Fruit fly (Drosophila melanogaster) whole organism, prepupa: ENCODE results near the gene GluClalpha.

Experiments used
- CG10631 ChIP-seq: fragments of 200-800 bp; sonication (Bioruptor generic); optimal IDR thresholded peaks from 2 replicates; lab custom pipeline; 2016; ENCODE audit warnings: missing biosample characterization, missing genetic modification characterization
- CG11762 ChIP-seq: fragments of 200-800 bp; sonication (Bioruptor generic); optimal IDR thresholded peaks from 3 replicates; lab custom pipeline; 2016; ENCODE audit warnings: missing biosample characterization, missing genetic modification characterization; ENCODE audit not compliant: insufficient read depth
- CG11902 ChIP-seq: fragments of 200-800 bp; sonication (Bioruptor generic); optimal IDR thresholded peaks from 3 replicates; lab custom pipeline; 2016; ENCODE audit warnings: missing biosample characterization, missing genetic modification characterization
- CG15336 ChIP-seq: fragments of 200-800 bp; sonication (Bioruptor generic); IDR thresholded peaks from 2 replicates; pipeline ENCODE4 v1.3.6; 2022; ENCODE audit warnings: missing biosample characterization, missing genetic modification characterization
- CG1621 ChIP-seq: fragments of 200-800 bp; sonication (Bioruptor generic); optimal IDR thresholded peaks from 3 replicates; lab custom pipeline; 2018; ENCODE audit warnings: missing biosample characterization, mild to moderate bottlenecking, missing genetic modification characterization
- CG31627 ChIP-seq: fragments of 200-800 bp; sonication (Bioruptor generic); optimal IDR thresholded peaks from 3 replicates; lab custom pipeline; 2016; ENCODE audit warnings: missing biosample characterization, missing genetic modification characterization
- CG32006 ChIP-seq: fragments of 200-800 bp; sonication (Bioruptor generic); optimal IDR thresholded peaks from 3 replicates; lab custom pipeline; 2017; ENCODE audit warnings: missing biosample characterization, mild to moderate bottlenecking, missing genetic modification characterization
- CG34406 ChIP-seq: fragments of 200-800 bp; sonication (Bioruptor generic); optimal IDR thresholded peaks from 3 replicates; lab custom pipeline; 2016; ENCODE audit warnings: missing biosample characterization, missing genetic modification characterization
- CG3919 ChIP-seq: fragments of 200-800 bp; sonication (Bioruptor generic); optimal IDR thresholded peaks from 3 replicates; lab custom pipeline; 2016; ENCODE audit warnings: missing biosample characterization, missing genetic modification characterization
- CG6163 ChIP-seq: fragments of 200-800 bp; sonication (Bioruptor generic); IDR thresholded peaks from 3 replicates; pipeline ENCODE4 v1.3.6; 2022; ENCODE audit warnings: missing biosample characterization, missing genetic modification characterization
- CG6276 ChIP-seq: fragments of 200-800 bp; sonication (Bioruptor generic); optimal IDR thresholded peaks from 2 replicates; lab custom pipeline; 2017; ENCODE audit warnings: missing biosample characterization, mild to moderate bottlenecking, missing genetic modification characterization
- CG6792 ChIP-seq: fragments of 200-800 bp; sonication (Bioruptor generic); optimal IDR thresholded peaks from 3 replicates; lab custom pipeline; 2016; ENCODE audit warnings: missing biosample characterization, missing genetic modification characterization
- CG6808 ChIP-seq: fragments of 200-800 bp; sonication (Bioruptor generic); optimal IDR thresholded peaks from 3 replicates; lab custom pipeline; 2017; ENCODE audit warnings: missing biosample characterization, missing genetic modification characterization, mild to moderate bottlenecking, moderate library complexity, missing genetic modification reagents
- CG7368 ChIP-seq: fragments of 200-800 bp; sonication (Bioruptor generic); optimal IDR thresholded peaks from 3 replicates; lab custom pipeline; 2016; ENCODE audit warnings: missing biosample characterization, missing genetic modification characterization
- CG8119 ChIP-seq: fragments of 200-800 bp; sonication (Bioruptor generic); IDR thresholded peaks from 3 replicates; pipeline ENCODE4 v1.3.6; 2022; ENCODE audit warnings: missing biosample characterization, missing genetic modification characterization
- CG8632 ChIP-seq: fragments of 200-800 bp; sonication (Bioruptor generic); optimal IDR thresholded peaks from 3 replicates; lab custom pipeline; 2016; ENCODE audit warnings: missing biosample characterization, missing genetic modification characterization
- CG9139 ChIP-seq: fragments of 200-800 bp; sonication (Bioruptor generic); optimal IDR thresholded peaks from 3 replicates; lab custom pipeline; 2017; ENCODE audit warnings: missing biosample characterization, mild to moderate bottlenecking, missing genetic modification characterization
- Eip75B ChIP-seq: fragments of 200-800 bp; sonication (Bioruptor generic); optimal IDR thresholded peaks from 3 replicates; lab custom pipeline; 2016; ENCODE audit warnings: missing biosample characterization, missing genetic modification characterization
- Eip78C ChIP-seq: fragments of 200-800 bp; sonication (Bioruptor generic); peaks from one replicate; lab custom pipeline; 2016; ENCODE audit warnings: missing biosample characterization, missing genetic modification characterization
- Ets21C ChIP-seq: fragments of 200-800 bp; sonication (Bioruptor generic); optimal IDR thresholded peaks from 3 replicates; lab custom pipeline; 2016; ENCODE audit warnings: missing biosample characterization, missing genetic modification characterization
- Gug ChIP-seq: fragments of 200-800 bp; sonication (Bioruptor generic); IDR thresholded peaks from 2 replicates; pipeline ENCODE4 v1.3.6; 2022; ENCODE audit warnings: missing biosample characterization, missing genetic modification characterization
- Hr38 ChIP-seq: sonication (Bioruptor generic); optimal IDR thresholded peaks from 2 replicates; lab custom pipeline; 2016; ENCODE audit warnings: missing biosample characterization, missing genetic modification characterization
- Hr39 ChIP-seq: fragments of 200-800 bp; sonication (Bioruptor generic); optimal IDR thresholded peaks from 2 replicates; lab custom pipeline; 2016; ENCODE audit warnings: missing biosample characterization, missing genetic modification characterization
- Lpt ChIP-seq: fragments of 200-800 bp; sonication (Bioruptor generic); optimal IDR thresholded peaks from 3 replicates; lab custom pipeline; 2016; ENCODE audit warnings: missing biosample characterization, missing genetic modification characterization
- OdsH ChIP-seq: fragments of 200-800 bp; sonication (Bioruptor generic); optimal IDR thresholded peaks from 3 replicates; lab custom pipeline; 2016; ENCODE audit warnings: missing biosample characterization, missing genetic modification characterization
- Smox ChIP-seq: fragments of 200-800 bp; sonication (Bioruptor generic); optimal IDR thresholded peaks from 3 replicates; lab custom pipeline; 2016; ENCODE audit warnings: missing biosample characterization, missing genetic modification characterization
- cyc ChIP-seq: fragments of 200-800 bp; sonication (Bioruptor generic); optimal IDR thresholded peaks from 3 replicates; lab custom pipeline; 2016; ENCODE audit warnings: missing biosample characterization, missing genetic modification characterization
- dac ChIP-seq: fragments of 200-800 bp; sonication (Bioruptor generic); optimal IDR thresholded peaks from 2 replicates; lab custom pipeline; 2017; ENCODE audit warnings: missing biosample characterization, mild to moderate bottlenecking, missing genetic modification characterization
- esn ChIP-seq: fragments of 200-800 bp; sonication (Bioruptor generic); optimal IDR thresholded peaks from 2 replicates; lab custom pipeline; 2016; ENCODE audit warnings: missing biosample characterization, mild to moderate bottlenecking, missing genetic modification characterization, moderate library complexity
- fd59A ChIP-seq: fragments of 200-800 bp; sonication (Bioruptor generic); optimal IDR thresholded peaks from 2 replicates; lab custom pipeline; 2017; ENCODE audit warnings: missing biosample characterization, mild to moderate bottlenecking, missing genetic modification characterization, missing genetic modification reagents
- fkh ChIP-seq: fragments of 200-800 bp; sonication (Bioruptor generic); optimal IDR thresholded peaks from 3 replicates; lab custom pipeline; 2017; ENCODE audit warnings: missing biosample characterization, mild to moderate bottlenecking, missing genetic modification characterization, moderate library complexity
- lz ChIP-seq: fragments of 200-800 bp; sonication (Bioruptor generic); optimal IDR thresholded peaks from 3 replicates; lab custom pipeline; 2016; ENCODE audit warnings: missing biosample characterization, missing genetic modification characterization
- pdm3 ChIP-seq: fragments of 200-800 bp; sonication (Bioruptor generic); optimal IDR thresholded peaks from 3 replicates; lab custom pipeline; 2016; ENCODE audit warnings: missing biosample characterization, missing genetic modification characterization
- spab ChIP-seq: fragments of 200-800 bp; sonication (Bioruptor generic); optimal IDR thresholded peaks from 2 replicates; lab custom pipeline; 2017; ENCODE audit warnings: missing biosample characterization, mild to moderate bottlenecking, missing genetic modification characterization, missing genetic modification reagents
- ss ChIP-seq, 2 experiments: fragments of 200-800 bp; sonication (Bioruptor generic); optimal IDR thresholded peaks; 2 replicates in 1 of 2; 3 replicates in 1 of 2; lab custom pipeline; 2017 to 2018; ENCODE audit warnings: mild to moderate bottlenecking in 2 of 2, missing biosample characterization in 2 of 2, missing genetic modification characterization in 2 of 2, moderate library complexity in 1 of 2
- svp ChIP-seq: fragments of 200-800 bp; sonication (Bioruptor generic); peaks from one replicate; lab custom pipeline; 2016; ENCODE audit warnings: missing biosample characterization, missing genetic modification characterization
- topi ChIP-seq: fragments of 200-800 bp; sonication (Bioruptor generic); optimal IDR thresholded peaks from 3 replicates; lab custom pipeline; 2016; ENCODE audit warnings: missing biosample characterization, missing genetic modification characterization
- vri ChIP-seq: fragments of 200-800 bp; sonication (Bioruptor generic); optimal IDR thresholded peaks from 3 replicates; lab custom pipeline; 2016; ENCODE audit warnings: missing biosample characterization, mild to moderate bottlenecking, missing genetic modification characterization

Gene GluClalpha

DNA sequence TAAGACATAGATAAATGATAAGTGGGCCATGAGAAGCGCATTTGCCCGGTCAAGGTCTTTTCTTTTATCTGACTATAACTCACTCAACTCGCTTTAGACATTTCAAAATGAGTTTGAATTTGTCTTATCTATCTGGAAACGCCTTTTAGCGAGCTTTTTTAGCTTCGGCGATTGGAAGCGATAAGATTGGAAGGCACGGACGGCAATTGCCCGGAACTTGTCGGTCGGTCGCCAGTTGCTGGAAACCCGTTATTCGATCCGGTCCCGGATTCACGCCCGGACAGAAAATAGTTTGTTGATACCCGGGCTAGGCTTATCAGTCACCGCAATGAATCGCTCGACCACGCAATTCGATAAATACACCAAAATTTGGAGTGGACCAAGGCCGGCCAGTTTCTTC is 52.8 kb downstream of the GluClalpha start, which contains the start of gene Acsx4:
Gene Acsx4 (plus strand): TSS at position 233 of the 400 bp plus-strand sequence.
- TF ChIP-seq Hr39 (no peak), vri (GFP tag; lab: Kevin White, UChicago) (peak; percentile 24)
- TF ChIP-seq, all 60 proteins: peak for 1

DNA sequence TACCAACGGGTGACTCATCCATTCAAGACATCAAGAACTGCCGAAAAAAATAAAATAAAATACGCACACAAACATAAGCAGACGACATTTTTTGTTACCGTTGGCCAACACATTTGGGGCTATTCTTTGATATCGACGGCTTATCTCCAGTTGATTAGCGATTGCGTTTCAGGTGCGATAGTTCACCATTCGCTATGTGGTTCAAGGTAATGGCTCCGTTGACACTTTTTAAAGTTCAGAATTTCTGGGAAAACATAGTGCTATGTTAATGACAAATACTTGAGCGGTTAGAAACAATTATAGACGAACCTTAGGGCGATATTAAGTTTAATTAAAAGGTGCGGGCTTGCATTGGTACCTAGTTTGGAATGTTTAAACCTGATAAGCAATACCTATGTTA is 54.9 kb downstream of the GluClalpha start:
- TF ChIP-seq CG6792, result no peak
- no peak for TF ChIP-seq pdm3 (GFP tag; lab: Kevin White, UChicago)
- TF ChIP-seq Gug (GFP tag; lab: Robert Waterston, UW), result no peak
- TF ChIP-seq CG15336 (GFP tag; lab: Robert Waterston, UW), result no peak
- TF ChIP-seq vri (GFP tag; lab: Kevin White, UChicago), result no peak
- TF ChIP-seq spab (GFP tag; lab: Kevin White, UChicago), result no peak
- no peak for TF ChIP-seq OdsH
- no peak for TF ChIP-seq esn (GFP tag; lab: Kevin White, UChicago)
- TF ChIP-seq CG3919 (GFP tag; lab: Kevin White, UChicago), result no peak
- no peak for TF ChIP-seq CG7368 (GFP tag; lab: Kevin White, UChicago)
- no peak for TF ChIP-seq CG6163 (GFP tag; lab: Robert Waterston, UW)
- TF ChIP-seq CG11762 (GFP tag; lab: Kevin White, UChicago), result no peak
- no peak for TF ChIP-seq Smox (GFP tag; lab: Kevin White, UChicago)
- no peak for TF ChIP-seq CG8632 (GFP tag; lab: Kevin White, UChicago)
- no peak for TF ChIP-seq fkh (GFP tag; lab: Kevin White, UChicago)
- no peak for TF ChIP-seq lz (GFP tag; lab: Kevin White, UChicago)
- no peak for TF ChIP-seq CG32006 (GFP tag; lab: Kevin White, UChicago)
- no peak for TF ChIP-seq Hr38 (GFP tag; lab: Kevin White, UChicago)
- TF ChIP-seq Lpt (GFP tag; lab: Kevin White, UChicago), result no peak

DNA sequence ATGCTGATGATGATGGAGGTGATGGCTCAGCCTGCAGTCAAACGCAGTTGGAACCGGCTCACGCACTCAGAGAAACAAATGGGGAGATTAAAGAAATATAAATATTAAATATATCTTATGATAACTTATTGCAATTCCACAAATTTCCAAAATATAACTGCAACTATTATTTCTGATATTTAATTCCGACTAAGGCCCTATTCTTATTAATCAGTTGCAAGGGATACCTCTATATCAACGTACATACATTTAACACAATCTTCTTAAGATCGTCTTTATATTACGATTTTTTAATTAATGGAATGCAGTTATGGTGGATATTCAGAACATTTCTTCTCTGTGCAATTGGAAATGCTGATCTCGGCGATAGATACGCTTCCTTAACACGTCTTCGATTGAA is 58.3 kb downstream of the GluClalpha start:
- TF ChIP-seq CG8632 (GFP tag; lab: Kevin White, UChicago), result no peak
- no peak for TF ChIP-seq spab (GFP tag; lab: Kevin White, UChicago)
- no peak for TF ChIP-seq Eip78C (GFP tag; lab: Kevin White, UChicago)
- no peak for TF ChIP-seq CG3919 (GFP tag; lab: Kevin White, UChicago)
- TF ChIP-seq Hr38 (GFP tag; lab: Kevin White, UChicago), result no peak
- TF ChIP-seq CG8119 (GFP tag; lab: Robert Waterston, UW), result 0 out of 3 replicates have a peak, but pooled peaks have one; percentile 29
- TF ChIP-seq Lpt (GFP tag; lab: Kevin White, UChicago), result no peak
- TF ChIP-seq topi, result no peak
- no peak for TF ChIP-seq CG1621 (tag; lab: Kevin White, UChicago)
- no peak for TF ChIP-seq ss (GFP tag; optimal IDR thresholded peaks at IDR 0.05; lab: Kevin White, UChicago)
- no peak for TF ChIP-seq fd59A (GFP tag; lab: Kevin White, UChicago)
- TF ChIP-seq Smox (GFP tag; lab: Kevin White, UChicago), result no peak
- peak; percentile 36 for TF ChIP-seq CG6276 (GFP tag; lab: Kevin White, UChicago)
- no peak for TF ChIP-seq CG31627 (GFP tag; lab: Kevin White, UChicago)
- peak; percentile 70 for TF ChIP-seq CG32006 (GFP tag; lab: Kevin White, UChicago)
- no peak for TF ChIP-seq CG6808 (GFP tag; lab: Kevin White, UChicago)

DNA sequence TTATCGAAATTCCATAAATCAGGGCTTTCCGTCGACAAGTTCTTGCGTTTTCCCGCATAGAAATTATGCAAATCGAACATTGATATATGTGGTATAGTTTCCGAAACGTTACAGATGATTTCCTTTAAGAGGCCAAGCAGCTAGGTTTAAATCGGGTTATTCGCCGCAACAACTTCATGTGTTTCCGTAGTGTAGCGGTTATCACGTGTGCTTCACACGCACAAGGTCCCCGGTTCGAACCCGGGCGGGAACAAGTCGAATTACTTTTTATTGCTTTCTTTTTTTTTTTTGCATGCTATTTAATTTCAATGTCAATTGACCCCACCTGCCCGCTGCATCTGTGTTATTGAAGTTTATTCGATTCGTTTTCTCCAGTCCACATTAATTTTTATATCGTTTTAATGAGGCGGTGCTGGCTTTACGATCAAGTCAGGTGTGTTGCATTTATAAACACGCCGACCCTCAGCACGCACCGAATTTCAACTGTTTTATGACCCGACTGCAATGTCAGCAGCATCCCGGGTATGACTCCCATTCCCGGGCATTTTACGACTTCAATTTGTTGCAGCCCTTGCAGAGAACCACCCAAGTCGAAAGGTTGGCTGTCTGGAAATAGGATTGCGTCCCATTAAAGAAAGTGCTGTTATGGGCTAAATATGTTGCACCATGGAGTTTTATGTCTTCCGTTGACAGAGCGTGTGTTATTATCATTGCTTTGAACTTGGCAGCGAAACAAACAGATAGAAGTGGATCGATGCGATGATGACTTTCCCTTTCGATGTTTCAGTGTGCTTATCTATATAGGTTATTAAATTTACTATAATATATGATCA is 59.6 kb downstream of the GluClalpha start:
- TF ChIP-seq pdm3 (GFP tag; lab: Kevin White, UChicago) (no peak), Lpt (GFP tag; lab: Kevin White, UChicago) (no peak), CG15336 (GFP tag; lab: Robert Waterston, UW) (no peak), Hr38 (GFP tag; lab: Kevin White, UChicago) (no peak), vri (GFP tag; lab: Kevin White, UChicago) (no peak), CG32006 (GFP tag; lab: Kevin White, UChicago) (no peak), dac (GFP tag; lab: Kevin White, UChicago) (no peak), svp (GFP tag; lab: Kevin White, UChicago) (no peak), Eip75B (no peak), CG10631 (no peak), CG34406 (GFP tag; lab: Kevin White, UChicago) (no peak), Ets21C (GFP tag; lab: Kevin White, UChicago) (no peak), CG9139 (GFP tag; lab: Kevin White, UChicago) (no peak), cyc (GFP tag; lab: Kevin White, UChicago) (no peak), spab (GFP tag; lab: Kevin White, UChicago) (no peak), CG11902 (GFP tag; lab: Kevin White, UChicago) (no peak)
